Fruit fly (Drosophila melanogaster) whole organism, embryonic: ENCODE results near the gene CG2059.

ENCODE experiments used
- Bdp1 ChIP-seq: fragments of 200-800 bp; sonication (Bioruptor generic); optimal IDR thresholded peaks from 3 replicates; lab custom pipeline; 2016; ENCODE audit warnings: missing biosample characterization, missing genetic modification characterization
- CG10147 ChIP-seq: fragments of 200-800 bp; sonication (Bioruptor generic); optimal IDR thresholded peaks from 2 replicates; lab custom pipeline; 2019; ENCODE audit warnings: missing biosample characterization, mild to moderate bottlenecking, missing genetic modification characterization, moderate library complexity
- CG10979 ChIP-seq: fragments of 200-800 bp; sonication (Bioruptor generic); optimal IDR thresholded peaks from 2 replicates; lab custom pipeline; 2018; ENCODE audit warnings: missing biosample characterization, mild to moderate bottlenecking, missing genetic modification characterization, moderate library complexity
- CG11560 ChIP-seq: fragments of 200-800 bp; sonication (Bioruptor generic); IDR thresholded peaks from 3 replicates; pipeline ENCODE4 v1.3.6; 2022; ENCODE audit warnings: missing biosample characterization, missing genetic modification characterization
- CG13123 ChIP-seq: fragments of 200-800 bp; sonication (Bioruptor generic); optimal IDR thresholded peaks from 2 replicates; lab custom pipeline; 2016; ENCODE audit warnings: missing biosample characterization, missing genetic modification characterization
- CG1529 ChIP-seq: fragments of 200-800 bp; sonication (Bioruptor generic); optimal IDR thresholded peaks from 3 replicates; lab custom pipeline; 2018; ENCODE audit warnings: missing biosample characterization, missing genetic modification characterization
- CG15479 ChIP-seq: fragments of 200-800 bp; sonication (Bioruptor generic); optimal IDR thresholded peaks from 3 replicates; lab custom pipeline; 2019; ENCODE audit warnings: missing biosample characterization, mild to moderate bottlenecking, missing genetic modification characterization, moderate library complexity
- CG15601 ChIP-seq: fragments of 200-800 bp; sonication (Bioruptor generic); optimal IDR thresholded peaks from 3 replicates; lab custom pipeline; 2019; ENCODE audit warnings: missing biosample characterization, mild to moderate bottlenecking, missing genetic modification characterization, moderate library complexity
- CG17829 ChIP-seq: fragments of 200-800 bp; optimal IDR thresholded peaks from 2 replicates; lab custom pipeline; 2019; ENCODE audit warnings: missing biosample characterization, mild to moderate bottlenecking, missing genetic modification characterization, moderate library complexity
- CG18599 ChIP-seq: fragments of 200-800 bp; sonication (Bioruptor generic); optimal IDR thresholded peaks from 3 replicates; lab custom pipeline; 2017; ENCODE audit warnings: missing biosample characterization, missing genetic modification characterization, mild to moderate bottlenecking, moderate library complexity, missing genetic modification reagents
- CG2712 ChIP-seq: fragments of 200-800 bp; optimal IDR thresholded peaks from 3 replicates; lab custom pipeline; 2019; ENCODE audit warnings: missing biosample characterization, mild to moderate bottlenecking, missing genetic modification characterization, moderate library complexity
- CG31441 ChIP-seq: fragments of 200-800 bp; sonication (Bioruptor generic); IDR thresholded peaks from 2 replicates; pipeline ENCODE4 v1.3.6; 2022; ENCODE audit warnings: missing biosample characterization, missing genetic modification characterization
- CG4707 ChIP-seq: fragments of 200-800 bp; sonication (Bioruptor generic); optimal IDR thresholded peaks from 2 replicates; lab custom pipeline; 2018; ENCODE audit warnings: missing biosample characterization, mild to moderate bottlenecking, missing genetic modification characterization, moderate library complexity
- CG6175 ChIP-seq: fragments of 200-800 bp; sonication (Bioruptor generic); IDR thresholded peaks from 3 replicates; pipeline ENCODE4 v1.3.6; 2022; ENCODE audit warnings: missing biosample characterization, missing genetic modification characterization
- CG7372 ChIP-seq: fragments of 200-800 bp; sonication (Bioruptor generic); IDR thresholded peaks from 2 replicates; pipeline ENCODE4 v1.3.6; 2022; ENCODE audit warnings: missing biosample characterization, missing genetic modification characterization
- CG8089 ChIP-seq: fragments of 200-800 bp; sonication (Bioruptor generic); optimal IDR thresholded peaks from 3 replicates; lab custom pipeline; 2016; ENCODE audit warnings: missing biosample characterization, missing genetic modification characterization
- CG8359 ChIP-seq: fragments of 200-800 bp; sonication (Bioruptor generic); optimal IDR thresholded peaks from 2 replicates; lab custom pipeline; 2017; ENCODE audit warnings: missing biosample characterization, mild to moderate bottlenecking, missing genetic modification characterization, borderline replicate concordance
- CG8944 ChIP-seq: fragments of 200-800 bp; sonication (Bioruptor generic); optimal IDR thresholded peaks from 3 replicates; lab custom pipeline; 2016; ENCODE audit warnings: missing biosample characterization, missing genetic modification characterization
- CG9817 ChIP-seq: fragments of 200-800 bp; sonication (Bioruptor generic); optimal IDR thresholded peaks from 2 replicates; lab custom pipeline; 2018; ENCODE audit warnings: missing biosample characterization, mild to moderate bottlenecking, missing genetic modification characterization, moderate library complexity
- CTCF ChIP-seq: fragments of 200-800 bp; sonication (Bioruptor generic); optimal IDR thresholded peaks from 2 replicates; lab custom pipeline; 2017; ENCODE audit warnings: missing biosample characterization, mild to moderate bottlenecking, missing genetic modification characterization, moderate library complexity
- Dfd ChIP-seq, 2 experiments: fragments of >200 bp; optimal IDR thresholded peaks; 2 replicates each; lab custom pipeline; 2017; ENCODE audit warnings: missing biosample characterization in 2 of 2, missing genetic modification characterization in 2 of 2
- Dref ChIP-seq: fragments of 200-800 bp; sonication (Bioruptor generic); IDR thresholded peaks from 2 replicates; pipeline ENCODE4 v1.3.6; 2022; ENCODE audit warnings: missing biosample characterization, missing genetic modification characterization
- Drgx ChIP-seq: fragments of 200-800 bp; sonication (Bioruptor generic); IDR thresholded peaks from 2 replicates; pipeline ENCODE4 v1.3.6; 2022; ENCODE audit warnings: missing biosample characterization, missing genetic modification characterization
- GATAe ChIP-seq: fragments of 200-800 bp; sonication (Bioruptor generic); conservative IDR thresholded peaks from 2 replicates; pipeline ENCODE4 v1.3.6; 2022; ENCODE audit warnings: missing biosample characterization, missing genetic modification characterization
- Gsc ChIP-seq: fragments of 200-800 bp; sonication (Bioruptor generic); IDR thresholded peaks from 2 replicates; pipeline ENCODE4 v1.3.6; 2022; ENCODE audit warnings: missing biosample characterization, missing genetic modification characterization
- HLH3B ChIP-seq: fragments of 200-800 bp; sonication (Bioruptor generic); IDR thresholded peaks from 2 replicates; pipeline ENCODE4 v1.3.6; 2022; ENCODE audit warnings: missing biosample characterization, missing genetic modification characterization
- Hr39 ChIP-seq: fragments of >200 bp; optimal IDR thresholded peaks from 2 replicates; lab custom pipeline; 2017
- Hsf ChIP-seq: fragments of 200-800 bp; sonication (Bioruptor generic); optimal IDR thresholded peaks from 3 replicates; lab custom pipeline; 2016; ENCODE audit warnings: missing biosample characterization, missing genetic modification characterization
- Jarid2 ChIP-seq: fragments of 200-800 bp; sonication (Bioruptor generic); optimal IDR thresholded peaks from 3 replicates; lab custom pipeline; 2017; ENCODE audit warnings: mild to moderate bottlenecking, missing biosample characterization, missing genetic modification reagents, missing genetic modification characterization
- MBD-R2 ChIP-seq: fragments of 200-800 bp; sonication (Bioruptor generic); IDR thresholded peaks from 2 replicates; pipeline ENCODE4 v1.3.6; 2022; ENCODE audit warnings: missing biosample characterization, missing genetic modification characterization
- Med ChIP-seq: fragments of 200-800 bp; sonication (Bioruptor generic); peaks from one replicate; lab custom pipeline; 2016; ENCODE audit warnings: missing biosample characterization, missing genetic modification characterization, mild to moderate bottlenecking, inconsistent platforms, moderate library complexity
- Meics ChIP-seq: fragments of 200-800 bp; sonication (Bioruptor generic); optimal IDR thresholded peaks from 2 replicates; lab custom pipeline; 2017; ENCODE audit warnings: missing biosample characterization, mild to moderate bottlenecking, missing genetic modification characterization
- NfI ChIP-seq: fragments of 200-800 bp; sonication (Bioruptor generic); optimal IDR thresholded peaks from 3 replicates; lab custom pipeline; 2018; ENCODE audit warnings: missing biosample characterization, mild to moderate bottlenecking, missing genetic modification characterization, moderate library complexity
- Rfx ChIP-seq: fragments of 200-800 bp; sonication (Bioruptor generic); IDR thresholded peaks from 2 replicates; pipeline ENCODE4 v1.3.6; 2022; ENCODE audit warnings: missing biosample characterization, missing genetic modification characterization
- Sry-β ChIP-seq: fragments of 200-800 bp; sonication (Bioruptor generic); optimal IDR thresholded peaks from 2 replicates; lab custom pipeline; 2018; ENCODE audit warnings: missing biosample characterization, mild to moderate bottlenecking, missing genetic modification characterization, moderate library complexity
- bsh ChIP-seq, 2 experiments: fragments of 200-800 bp; sonication (Bioruptor generic); optimal IDR thresholded peaks; 2 replicates each; lab custom pipeline; 2017 to 2018; ENCODE audit warnings: mild to moderate bottlenecking in 2 of 2, missing biosample characterization in 2 of 2, missing genetic modification characterization in 2 of 2, moderate library complexity in 1 of 2
- chinmo ChIP-seq: fragments of 200-800 bp; sonication (Bioruptor generic); IDR thresholded peaks from 4 replicates; pipeline ENCODE4 v1.3.6; 2022; ENCODE audit warnings: missing biosample characterization, missing genetic modification characterization; ENCODE audit not compliant: partially characterized antibody
- cwo ChIP-seq: fragments of 200-800 bp; sonication (Bioruptor generic); optimal IDR thresholded peaks from 3 replicates; lab custom pipeline; 2017; ENCODE audit warnings: missing biosample characterization, missing genetic modification characterization, mild to moderate bottlenecking, moderate library complexity, missing genetic modification reagents
- fd64A ChIP-seq: fragments of 200-800 bp; sonication (Bioruptor generic); optimal IDR thresholded peaks from 3 replicates; lab custom pipeline; 2018; ENCODE audit warnings: missing biosample characterization, mild to moderate bottlenecking, missing genetic modification characterization
- grau ChIP-seq: fragments of 200-800 bp; optimal IDR thresholded peaks from 3 replicates; lab custom pipeline; 2019; ENCODE audit warnings: missing biosample characterization, mild to moderate bottlenecking, missing genetic modification characterization, moderate library complexity
- ham ChIP-seq: fragments of 200-800 bp; sonication (Bioruptor generic); IDR thresholded peaks from 2 replicates; pipeline ENCODE4 v1.3.6; 2022; ENCODE audit warnings: missing biosample characterization, missing genetic modification characterization
- lab ChIP-seq: fragments of 200-800 bp; sonication (Bioruptor generic); optimal IDR thresholded peaks from 3 replicates; lab custom pipeline; 2017; ENCODE audit warnings: missing biosample characterization, missing genetic modification characterization, mild to moderate bottlenecking, moderate library complexity, missing genetic modification reagents
- mam ChIP-seq: fragments of 200-800 bp; sonication (Bioruptor generic); optimal IDR thresholded peaks from 3 replicates; lab custom pipeline; 2016; ENCODE audit warnings: missing biosample characterization, missing genetic modification characterization
- mirr ChIP-seq: fragments of 200-800 bp; sonication (Bioruptor generic); optimal IDR thresholded peaks from 3 replicates; lab custom pipeline; 2018; ENCODE audit warnings: missing biosample characterization, mild to moderate bottlenecking, missing genetic modification characterization
- pan ChIP-seq, 4 experiments: fragments of >200 bp in 3 of 4; fragments of 200-800 bp in 1 of 4; sonication (Bioruptor generic) in 1 of 4; optimal IDR thresholded peaks in 3 of 4; IDR thresholded peaks in 1 of 4; 2 replicates each; pipeline versions ENCODE4 v1.3.6 to Lab custom; 2017 to 2022; ENCODE audit warnings: missing biosample characterization in 2 of 4, missing genetic modification characterization in 2 of 4, mixed read lengths in 1 of 4
- pho ChIP-seq: fragments of 200-800 bp; sonication (Bioruptor generic); optimal IDR thresholded peaks from 2 replicates; lab custom pipeline; 2016; ENCODE audit warnings: missing biosample characterization, missing genetic modification characterization
- schlank ChIP-seq: fragments of 200-800 bp; sonication (Bioruptor generic); optimal IDR thresholded peaks from 2 replicates; lab custom pipeline; 2018; ENCODE audit warnings: missing biosample characterization, mild to moderate bottlenecking, missing genetic modification characterization
- sob ChIP-seq: fragments of 200-800 bp; sonication (Bioruptor generic); IDR thresholded peaks from 2 replicates; pipeline ENCODE4 v1.3.6; 2022; ENCODE audit warnings: missing biosample characterization, missing genetic modification characterization
- yki ChIP-seq: fragments of >200 bp; optimal IDR thresholded peaks from 3 replicates; lab custom pipeline; 2018
- zen2 ChIP-seq: fragments of 200-800 bp; sonication (Bioruptor generic); IDR thresholded peaks from 3 replicates; pipeline ENCODE4 v1.3.6; 2022; ENCODE audit warnings: missing biosample characterization, missing genetic modification characterization; ENCODE audit not compliant: partially characterized antibody

The CG2059 gene

DNA sequence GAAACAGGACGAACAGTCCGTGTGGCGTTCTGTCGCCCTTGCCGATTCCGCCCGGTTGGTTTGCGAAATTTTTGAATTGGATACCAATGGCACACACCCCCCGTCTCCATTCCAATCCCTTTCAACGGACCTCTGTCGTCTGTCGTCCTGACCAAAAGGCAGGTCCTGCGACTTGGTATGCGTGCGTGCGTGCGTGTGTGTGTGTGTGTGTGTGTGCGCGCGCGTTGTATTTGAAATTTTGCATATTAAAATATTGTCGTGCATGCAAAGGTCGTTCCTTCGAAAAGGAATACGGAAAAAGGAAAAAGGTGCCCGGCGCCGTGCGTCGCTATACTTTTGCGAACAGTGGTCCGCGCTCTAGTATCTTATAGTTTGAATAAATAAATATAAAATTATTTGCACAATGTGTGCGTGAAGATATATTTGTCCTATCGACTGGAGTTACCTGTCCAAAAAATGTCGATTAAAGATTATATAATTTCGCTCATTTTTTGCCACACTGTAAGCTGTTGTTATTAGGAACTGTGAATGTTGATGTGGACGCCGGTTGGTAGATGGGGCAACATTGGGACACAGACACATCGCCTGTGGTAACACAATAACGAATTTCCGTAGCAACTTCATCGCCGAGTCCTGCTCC, 14.7 kb upstream of the CG2059 start (continued):
- TF ChIP-seq CG17829 (tag; lab: Kevin White, UChicago) (no peak), yki (lab: Kevin White, UChicago) (no peak), CG10147 (GFP tag; lab: Kevin White, UChicago) (no peak), CG11560 (tag; lab: Robert Waterston, UW) (no peak), Bdp1 (GFP tag; lab: Kevin White, UChicago) (no peak), Drgx (GFP tag; lab: Robert Waterston, UW) (no peak), CG31441 (GFP tag; lab: Robert Waterston, UW) (0 out of 2 replicates have a peak, but pooled peaks have one; percentile 10), CG8089 (no peak), Jarid2 (GFP tag; lab: Kevin White, UChicago) (no peak), Meics (GFP tag; lab: Kevin White, UChicago) (no peak), CG15601 (no peak), CG6175 (GFP tag; lab: Robert Waterston, UW) (no peak), CG4707 (no peak), Dfd (GFP tag; optimal IDR thresholded peaks at IDR 0.05; lab: Kevin White, UChicago) (peak; percentile 20 to 96), CG15479 (GFP tag; lab: Kevin White, UChicago) (no peak), schlank (tag; lab: Kevin White, UChicago) (no peak), NfI (peak; percentile 9), ham (GFP tag; lab: Robert Waterston, UW) (no peak), chinmo (GFP tag; lab: Robert Waterston, UW) (no peak), MBD-R2 (no peak), cwo (no peak), pan (optimal IDR thresholded peaks at IDR 0.05; lab: Kevin White, UChicago) (no peak), pan (GFP tag; optimal IDR thresholded peaks at IDR 0.05 in 1 of 2, IDR thresholded peaks at IDR 0.05 in 1 of 2) (peak in 1 of 2 experiments; percentile 28), CTCF (GFP tag; lab: Kevin White, UChicago) (no peak), Hr39 (lab: Kevin White, UChicago) (peak; percentile 96), Sry-β (no peak), Rfx (GFP tag; lab: Robert Waterston, UW) (0 out of 2 replicates have a peak, but pooled peaks have one; percentile 13), lab (GFP tag; lab: Kevin White, UChicago) (peak; percentile 37), CG10979 (tag; lab: Kevin White, UChicago) (peak; percentile 0), CG8359 (no peak), CG1529 (GFP tag; lab: Kevin White, UChicago) (no peak), mirr (no peak), CG9817 (tag; lab: Kevin White, UChicago) (no peak), bsh (GFP tag; optimal IDR thresholded peaks at IDR 0.05; lab: Kevin White, UChicago) (peak in 1 of 2 experiments; percentile 12), sob (GFP tag; lab: Robert Waterston, UW) (no peak), HLH3B (GFP tag; lab: Robert Waterston, UW) (peak; percentile 31; the same call in 1 of the 2 replicates), Med (GFP tag; lab: Kevin White, UChicago) (peak; percentile 59), mam (no peak), CG8944 (GFP tag; lab: Kevin White, UChicago) (no peak), CG7372 (GFP tag; lab: Robert Waterston, UW) (no peak), Dref (no peak), zen2 (no peak), CG13123 (GFP tag; lab: Kevin White, UChicago) (no peak), Hsf (GFP tag; lab: Kevin White, UChicago) (no peak), CG2712 (tag; lab: Kevin White, UChicago) (peak; percentile 24), pho (GFP tag; lab: Kevin White, UChicago) (no peak), Gsc (GFP tag; lab: Robert Waterston, UW) (no peak), grau (tag; lab: Kevin White, UChicago) (peak; percentile 21), GATAe (GFP tag; lab: Robert Waterston, UW) (no peak), fd64A (GFP tag; lab: Kevin White, UChicago) (no peak), CG18599 (peak; percentile 54)
